Worm (Caenorhabditis elegans) whole organism, midembryonic: ENCODE measurements around the gene spe-27.

Experiments
- T22C8.4 ChIP-seq: fragments of 200-800 bp; sonication (Bioruptor generic); IDR thresholded peaks from 2 replicates; pipeline ENCODE4 v1.3.6; 2022; ENCODE audit warnings: missing genetic modification characterization, missing compliant biosample characterization
- cog-1 ChIP-seq: sonication (generic microtip); optimal IDR thresholded peaks from 2 replicates; lab custom pipeline; 2016; ENCODE audit warnings: missing genetic modification characterization, missing compliant biosample characterization
- flt-1 ChIP-seq: fragments of 200-800 bp; sonication (Bioruptor generic); IDR thresholded peaks from 2 replicates; pipeline ENCODE4 v1.3.6; 2022; ENCODE audit warnings: missing genetic modification characterization, missing compliant biosample characterization
- klf-2 ChIP-seq: fragments of 200-800 bp; sonication (Bioruptor generic); conservative IDR thresholded peaks from 2 replicates; pipeline ENCODE4 v1.3.6; 2022; ENCODE audit warnings: missing genetic modification reagents, missing genetic modification characterization, missing compliant biosample characterization
- ref-1 ChIP-seq: fragments of 200-800 bp; sonication (Bioruptor generic); conservative IDR thresholded peaks from 2 replicates; pipeline ENCODE4 v1.3.6; 2022; ENCODE audit warnings: missing genetic modification reagents, missing genetic modification characterization, missing compliant biosample characterization
- tab-1 ChIP-seq: fragments of 200-800 bp; sonication (Bioruptor generic); IDR thresholded peaks from 2 replicates; pipeline ENCODE4 v1.3.6; 2022; ENCODE audit warnings: missing genetic modification characterization, missing compliant biosample characterization
- ztf-23 ChIP-seq: fragments of 200-800 bp; sonication (Bioruptor generic); IDR thresholded peaks from 2 replicates; pipeline ENCODE4 v1.3.6; 2022; ENCODE audit warnings: missing genetic modification reagents, missing genetic modification characterization, missing compliant biosample characterization
- ztf-29 ChIP-seq: fragments of 200-800 bp; sonication (Bioruptor generic); IDR thresholded peaks from 2 replicates; pipeline ENCODE4 v1.3.6; 2022; ENCODE audit warnings: missing genetic modification reagents, missing genetic modification characterization, missing compliant biosample characterization

DNA sequence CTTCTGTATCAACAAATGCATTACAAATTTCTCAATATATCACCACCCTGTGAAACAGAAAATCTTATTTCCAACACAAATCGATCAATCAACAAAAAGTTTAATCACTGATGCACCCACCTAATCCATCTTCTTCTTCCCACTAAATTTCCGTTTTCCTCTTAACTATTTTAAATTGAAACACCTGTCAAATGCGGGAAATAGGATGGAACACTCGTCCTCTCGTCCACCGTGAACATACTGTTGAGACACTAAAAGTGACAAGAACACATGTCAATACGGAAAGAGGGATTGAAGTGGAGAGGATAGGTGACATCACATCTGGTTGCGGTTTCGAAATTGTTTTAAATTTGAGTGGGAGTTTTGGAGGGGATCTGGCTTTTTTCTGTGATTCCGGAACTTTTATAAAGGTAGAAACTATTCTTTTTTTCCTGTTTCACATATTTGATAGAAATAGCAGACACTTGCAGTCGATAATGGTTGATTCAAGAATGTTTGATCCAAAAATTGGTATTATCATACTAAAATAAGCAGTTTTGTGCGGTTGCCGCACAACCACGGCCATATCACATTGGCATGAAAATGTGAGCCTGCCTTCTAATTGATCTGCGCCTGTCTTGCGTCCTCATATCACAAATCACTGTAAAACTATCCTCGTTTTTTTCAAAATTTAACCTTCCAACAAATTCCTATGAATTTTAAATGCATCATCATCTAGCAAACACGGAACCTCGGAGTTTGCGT lies 45.5 kb downstream of the spe-27 start:
- TF ChIP-seq flt-1 (GFP tag; lab: Robert Waterston, UW) (no peak), ztf-23 (GFP tag; lab: Robert Waterston, UW) (no peak), klf-2 (GFP tag; lab: Robert Waterston, UW) (no peak), cog-1 (tag; lab: Kevin White, UChicago) (no peak), ztf-29 (GFP tag; lab: Robert Waterston, UW) (no peak), T22C8.4 (GFP tag; lab: Robert Waterston, UW) (no peak), tab-1 (GFP tag; lab: Robert Waterston, UW) (no peak), ref-1 (GFP tag; lab: Robert Waterston, UW) (no peak)
